Fruit fly (Drosophila melanogaster): Measurements from ENCODE around the gene Son.

The Son gene

dm6 chr3R:9577382-9578137 is at the start of gene Son, which contains the start of gene Kap-alpha3:
Gene Son, plus strand, starts transcription at chr3R:9578042.
Gene Kap-alpha3, minus strand, starts transcription at chr3R:9577733.
- peak; percentile 90 for TF ChIP-seq CG17801 (GFP tag; optimal IDR thresholded peaks at IDR 0.05; ENCODE audit: partially characterized antibody)

- TF ChIP-seq CG17801 (GFP tag; optimal IDR thresholded peaks at IDR 0.05; ENCODE audit: partially characterized antibody): no peak
These were observed 48.4 kb upstream of the Son start for dm6 chr3R:9529387-9529897.

- TF ChIP-seq CG17801 (GFP tag; optimal IDR thresholded peaks at IDR 0.05; ENCODE audit: partially characterized antibody): no peak
These were observed 47.9 kb upstream of the Son start for dm6 chr3R:9529913-9530312.

dm6 chr3R:9532437-9533180 is 45.2 kb upstream of the Son start, which contains the start of gene by:
Gene by, minus strand, starts transcription at chr3R:9533011.
- TF ChIP-seq CG17801 (GFP tag; optimal IDR thresholded peaks at IDR 0.05; ENCODE audit: partially characterized antibody): no peak

- TF ChIP-seq CG17801 (GFP tag; optimal IDR thresholded peaks at IDR 0.05; ENCODE audit: partially characterized antibody): peak; percentile 77
These were observed 44.4 kb upstream of the Son start for dm6 chr3R:9533181-9534124.

dm6 chr3R:9534125-9534496 is 43.7 kb upstream of the Son start:
- peak; percentile 72 for TF ChIP-seq CG17801 (GFP tag; optimal IDR thresholded peaks at IDR 0.05; ENCODE audit: partially characterized antibody)

- TF ChIP-seq CG17801 (GFP tag; optimal IDR thresholded peaks at IDR 0.05; ENCODE audit: partially characterized antibody): no peak
These were observed 43.1 kb upstream of the Son start for dm6 chr3R:9534595-9535217.

- no peak for TF ChIP-seq CG17801 (GFP tag; optimal IDR thresholded peaks at IDR 0.05; ENCODE audit: partially characterized antibody)
These were observed 34.2 kb upstream of the Son start for dm6 chr3R:9543495-9544180.

- no peak for TF ChIP-seq CG17801 (GFP tag; optimal IDR thresholded peaks at IDR 0.05; ENCODE audit: partially characterized antibody)
These were observed 30.9 kb upstream of the Son start for dm6 chr3R:9546808-9547381.

dm6 chr3R:9548769-9549168 is 29.1 kb upstream of the Son start:
- no peak for TF ChIP-seq CG17801 (GFP tag; optimal IDR thresholded peaks at IDR 0.05; ENCODE audit: partially characterized antibody)

dm6 chr3R:9550265-9551012 is 27.4 kb upstream of the Son start:
- TF ChIP-seq CG17801 (GFP tag; optimal IDR thresholded peaks at IDR 0.05; ENCODE audit: partially characterized antibody): no peak

dm6 chr3R:9551013-9551658 is 26.7 kb upstream of the Son start:
- TF ChIP-seq CG17801 (GFP tag; optimal IDR thresholded peaks at IDR 0.05; ENCODE audit: partially characterized antibody): peak; percentile 43
